Worm (Caenorhabditis elegans) whole organism, young adult: ENCODE data around the gene msp-152.

Experiments used
- B0261.1 ChIP-seq: sonication (generic microtip); optimal IDR thresholded peaks from 2 replicates; lab custom pipeline; 2016; ENCODE audit warnings: mild to moderate bottlenecking, missing genetic modification characterization, moderate library complexity, missing compliant biosample characterization
- F52B5.7 ChIP-seq: sonication (generic microtip); optimal IDR thresholded peaks from 2 replicates; lab custom pipeline; 2016; ENCODE audit warnings: mild to moderate bottlenecking, missing genetic modification characterization, missing compliant biosample characterization
- dpl-1 ChIP-seq: fragments of 150-350 bp; optimal IDR thresholded peaks from 2 replicates; lab custom pipeline; 2014; ENCODE audit warnings: missing biosample characterization, missing genetic modification reagents, missing genetic modification characterization
- ets-4 ChIP-seq: fragments of 200-800 bp; sonication (Bioruptor generic); optimal IDR thresholded peaks from 2 replicates; lab custom pipeline; 2018; ENCODE audit warnings: mild to moderate bottlenecking, missing genetic modification characterization, missing compliant biosample characterization
- gei-17 ChIP-seq: fragments of 200-800 bp; sonication (Bioruptor generic); optimal IDR thresholded peaks from 2 replicates; lab custom pipeline; 2018; ENCODE audit warnings: mild to moderate bottlenecking, missing genetic modification characterization, missing compliant biosample characterization
- lin-35 ChIP-seq, 3 experiments: fragments of 150-350 bp in 2 of 3; sonication (generic microtip) in 1 of 3; optimal IDR thresholded peaks; 2 replicates each; lab custom pipeline; 2014 to 2018; ENCODE audit warnings: missing biosample characterization in 3 of 3, missing genetic modification characterization in 3 of 3, missing genetic modification reagents in 3 of 3
- mel-28 ChIP-seq: sonication (generic microtip); optimal IDR thresholded peaks from 2 replicates; lab custom pipeline; 2016; ENCODE audit warnings: borderline replicate concordance, mild to moderate bottlenecking, missing genetic modification characterization, missing compliant biosample characterization
- nfya-2 ChIP-seq: fragments of 200-800 bp; sonication (Bioruptor generic); IDR thresholded peaks from 2 replicates; pipeline ENCODE4 v1.3.6; 2022; ENCODE audit warnings: missing genetic modification reagents, missing genetic modification characterization, missing compliant biosample characterization
- nhr-179 ChIP-seq: sonication (generic microtip); optimal IDR thresholded peaks from 2 replicates; lab custom pipeline; 2016; ENCODE audit warnings: mild to moderate bottlenecking, missing genetic modification characterization, missing compliant biosample characterization
- nhr-80 ChIP-seq: sonication (generic microtip); optimal IDR thresholded peaks from 2 replicates; lab custom pipeline; 2016; ENCODE audit warnings: missing genetic modification characterization, missing compliant biosample characterization
- nhr-90 ChIP-seq: sonication (generic microtip); optimal IDR thresholded peaks from 2 replicates; lab custom pipeline; 2016; ENCODE audit warnings: missing genotype, mild to moderate bottlenecking, missing genetic modification characterization, missing compliant biosample characterization
- pha-4 ChIP-seq: fragments of 150-350 bp; sonication (generic microtip); optimal IDR thresholded peaks from 2 replicates; lab custom pipeline; 2014; ENCODE audit warnings: missing biosample characterization, missing genetic modification reagents, missing genetic modification characterization
- snpc-4 ChIP-seq, 5 experiments: fragments of 150-350 bp in 1 of 5; sonication (generic microtip) in 4 of 5; optimal IDR thresholded peaks; 2 replicates each; lab custom pipeline; 2014 to 2018; ENCODE audit warnings: missing genetic modification characterization in 5 of 5, missing biosample characterization in 3 of 5, antibody characterized with exemption in 2 of 5, mild to moderate bottlenecking in 2 of 5, missing compliant biosample characterization in 2 of 5, missing genotype in 2 of 5, moderate library complexity in 2 of 5, missing genetic modification reagents in 1 of 5
- xnd-1 ChIP-seq: sonication (generic microtip); optimal IDR thresholded peaks from 2 replicates; lab custom pipeline; 2016; ENCODE audit warnings: missing genotype, missing genetic modification reagents, missing genetic modification characterization, missing compliant biosample characterization

ce11 chrII:4904277-4904676 is 28.6 kb upstream of the msp-152 start:
- TF ChIP-seq xnd-1 (tag; lab: Kevin White, UChicago) (peak; percentile 26), dpl-1 (GFP tag; lab: Kevin White, UChicago) (peak; percentile 31), nfya-2 (GFP tag; lab: Robert Waterston, UW) (no peak), mel-28 (tag; lab: Kevin White, UChicago) (no peak), lin-35 (GFP tag; optimal IDR thresholded peaks at IDR 0.05; lab: Kevin White, UChicago) (peak in 1 of 3 experiments; percentile 68), nhr-80 (tag; lab: Kevin White, UChicago) (peak; percentile 15), snpc-4 (GFP tag; optimal IDR thresholded peaks at IDR 0.05; lab: Kevin White, UChicago) (peak; percentile 47), snpc-4 (tag; optimal IDR thresholded peaks at IDR 0.05; lab: Kevin White, UChicago) (peak; percentile 59 to 84 (median 65)), B0261.1 (tag; lab: Kevin White, UChicago) (no peak), nhr-179 (tag; lab: Kevin White, UChicago) (no peak), ets-4 (no peak), pha-4 (peak; percentile 37), gei-17 (GFP tag; lab: Kevin White, UChicago) (no peak), nhr-90 (tag; lab: Kevin White, UChicago) (no peak), F52B5.7 (tag; lab: Kevin White, UChicago) (no peak)
